Worm (Caenorhabditis elegans) whole organism, L4 larva: ENCODE measurements around the gene F32D8.8.
A peak's percentile ranks its signal among the peaks of the same experiment; 100 is the strongest.

Experiments used
- F49E8.2 ChIP-seq: sonication (generic microtip); optimal IDR thresholded peaks from 2 replicates; lab custom pipeline; 2016; ENCODE audit warnings: missing compliant biosample characterization, mild to moderate bottlenecking, missing genetic modification characterization, borderline replicate concordance
- T20F7.1 ChIP-seq: fragments of 200-800 bp; sonication (Bioruptor generic); optimal IDR thresholded peaks from 2 replicates; lab custom pipeline; 2018; ENCODE audit warnings: mild to moderate bottlenecking, missing genetic modification characterization, missing compliant biosample characterization
- Y75B8A.6 ChIP-seq: fragments of 200-800 bp; sonication (Bioruptor generic); IDR thresholded peaks from 2 replicates; pipeline ENCODE4 v1.3.6; 2022; ENCODE audit warnings: missing genetic modification reagents, missing genetic modification characterization, missing compliant biosample characterization
- ZK546.5 ChIP-seq, 2 experiments: sonication (generic microtip); optimal IDR thresholded peaks; 2 replicates each; lab custom pipeline; 2017; ENCODE audit warnings: missing biosample characterization in 2 of 2, missing genetic modification characterization in 2 of 2
- aha-1 ChIP-seq: fragments of 150-350 bp; peaks from one replicate; lab custom pipeline; 2014; ENCODE audit warnings: missing biosample characterization, missing genetic modification characterization
- attf-4 ChIP-seq: sonication (generic microtip); optimal IDR thresholded peaks from 3 replicates; lab custom pipeline; 2017; ENCODE audit warnings: missing biosample characterization, missing genetic modification characterization
- ceh-20 ChIP-seq: fragments of 200-800 bp; sonication (Bioruptor generic); IDR thresholded peaks from 2 replicates; pipeline ENCODE4 v1.3.6; 2022; ENCODE audit warnings: missing genetic modification reagents, missing genetic modification characterization, missing compliant biosample characterization
- ceh-44 ChIP-seq: fragments of 200-800 bp; sonication (Bioruptor generic); IDR thresholded peaks from 2 replicates; pipeline ENCODE4 v1.3.6; 2022; ENCODE audit warnings: missing genetic modification reagents, missing genetic modification characterization, missing compliant biosample characterization
- ces-1 ChIP-seq: fragments of 150-350 bp; sonication (generic microtip); optimal IDR thresholded peaks from 4 replicates; lab custom pipeline; 2014; ENCODE audit warnings: missing biosample characterization, missing genetic modification reagents, missing genetic modification characterization
- ctbp-1 ChIP-seq: fragments of 200-800 bp; sonication (Bioruptor generic); IDR thresholded peaks from 2 replicates; pipeline ENCODE4 v1.3.6; 2022; ENCODE audit warnings: missing genetic modification reagents, missing genetic modification characterization, missing compliant biosample characterization
- daf-16 ChIP-seq, 3 experiments: sonication (generic microtip); optimal IDR thresholded peaks; 2 replicates each; lab custom pipeline; 2016 to 2017; ENCODE audit warnings: missing genetic modification characterization in 3 of 3, missing genetic modification reagents in 3 of 3, mild to moderate bottlenecking in 2 of 3, missing compliant biosample characterization in 2 of 3, missing biosample characterization in 1 of 3, moderate library complexity in 1 of 3
- daf-8 ChIP-seq: fragments of 200-800 bp; sonication (Bioruptor generic); IDR thresholded peaks from 2 replicates; pipeline ENCODE4 v1.3.6; 2022; ENCODE audit warnings: missing genetic modification characterization, missing compliant biosample characterization
- dmd-8 ChIP-seq: fragments of 200-800 bp; sonication (Bioruptor generic); IDR thresholded peaks from 2 replicates; pipeline ENCODE4 v1.3.6; 2022; ENCODE audit warnings: missing genetic modification characterization, missing compliant biosample characterization
- duxl-1 ChIP-seq: sonication (generic microtip); optimal IDR thresholded peaks from 2 replicates; lab custom pipeline; 2016; ENCODE audit warnings: mild to moderate bottlenecking, missing genetic modification characterization, moderate library complexity, missing compliant biosample characterization; ENCODE audit not compliant: poor library complexity
- dve-1 ChIP-seq: sonication (generic microtip); optimal IDR thresholded peaks from 2 replicates; lab custom pipeline; 2017; ENCODE audit warnings: antibody characterized with exemption, mild to moderate bottlenecking, missing genetic modification characterization, missing compliant biosample characterization; ENCODE audit not compliant: insufficient read depth
- egl-43 ChIP-seq: fragments of 200-800 bp; sonication (Bioruptor generic); IDR thresholded peaks from 2 replicates; pipeline ENCODE4 v1.3.6; 2022; ENCODE audit warnings: missing genetic modification reagents, missing genetic modification characterization, missing compliant biosample characterization
- fkh-10 ChIP-seq: fragments of 150-350 bp; optimal IDR thresholded peaks from 2 replicates; lab custom pipeline; 2014; ENCODE audit warnings: missing biosample characterization, missing genetic modification reagents, missing genetic modification characterization
- fos-1 ChIP-seq: fragments of 150-350 bp; optimal IDR thresholded peaks from 2 replicates; lab custom pipeline; 2014; ENCODE audit warnings: missing biosample characterization, missing genetic modification characterization
- hif-1 ChIP-seq, 2 experiments: sonication (generic microtip); optimal IDR thresholded peaks; 2 replicates each; lab custom pipeline; 2016 to 2017; ENCODE audit warnings: missing compliant biosample characterization in 2 of 2, missing genetic modification characterization in 2 of 2, missing genetic modification reagents in 2 of 2, missing genotype in 2 of 2, mild to moderate bottlenecking in 1 of 2
- hlh-11 ChIP-seq: fragments of 200-800 bp; sonication (Bioruptor generic); optimal IDR thresholded peaks from 2 replicates; lab custom pipeline; 2018; ENCODE audit warnings: mild to moderate bottlenecking, missing genetic modification characterization, missing compliant biosample characterization
- hlh-30 ChIP-seq: sonication (generic microtip); optimal IDR thresholded peaks from 2 replicates; lab custom pipeline; 2017; ENCODE audit warnings: antibody characterized with exemption, mild to moderate bottlenecking, missing genetic modification characterization, missing compliant biosample characterization; ENCODE audit not compliant: insufficient read depth
- hmg-1.1 ChIP-seq: fragments of 200-800 bp; sonication (Bioruptor generic); IDR thresholded peaks from 2 replicates; pipeline ENCODE4 v1.3.6; 2022; ENCODE audit warnings: missing genetic modification reagents, missing genetic modification characterization, missing compliant biosample characterization
- lin-15B ChIP-seq: fragments of 150-350 bp; sonication (generic microtip); optimal IDR thresholded peaks from 3 replicates; lab custom pipeline; 2014; ENCODE audit warnings: missing biosample characterization, missing genetic modification characterization
- lin-29 ChIP-seq: fragments of 200-800 bp; sonication (Bioruptor generic); IDR thresholded peaks from 2 replicates; pipeline ENCODE4 v1.3.6; 2022; ENCODE audit warnings: missing genetic modification reagents, missing genetic modification characterization, missing compliant biosample characterization
- lsy-2 ChIP-seq, 2 experiments: fragments of 150-350 bp in 1 of 2; sonication (generic microtip) in 1 of 2; optimal IDR thresholded peaks; 2 replicates each; lab custom pipeline; 2014 to 2017; ENCODE audit warnings: missing biosample characterization in 2 of 2, missing genetic modification characterization in 2 of 2
- madf-5 ChIP-seq, 2 experiments: fragments of 200-800 bp; sonication (Bioruptor generic); IDR thresholded peaks; 2 replicates each; pipeline ENCODE4 v1.3.6; 2022; ENCODE audit warnings: missing compliant biosample characterization in 2 of 2, missing genetic modification characterization in 2 of 2
- mdl-1 ChIP-seq, 2 experiments: fragments of 150-350 bp in 1 of 2; sonication (generic microtip) in 1 of 2; optimal IDR thresholded peaks; 2 replicates each; lab custom pipeline; 2014 to 2017; ENCODE audit warnings: missing biosample characterization in 2 of 2, missing genetic modification characterization in 2 of 2
- mes-2 ChIP-seq: sonication (generic microtip); optimal IDR thresholded peaks from 2 replicates; lab custom pipeline; 2016; ENCODE audit warnings: missing genotype, mild to moderate bottlenecking, missing genetic modification characterization, missing compliant biosample characterization; ENCODE audit not compliant: poor library complexity, severe bottlenecking
- nhr-10 ChIP-seq: fragments of 150-350 bp; optimal IDR thresholded peaks from 2 replicates; lab custom pipeline; 2014; ENCODE audit warnings: missing biosample characterization, missing genetic modification characterization
- nhr-28 ChIP-seq: fragments of 150-350 bp; optimal IDR thresholded peaks from 2 replicates; lab custom pipeline; 2014; ENCODE audit warnings: missing biosample characterization, missing genetic modification characterization
- nhr-77 ChIP-seq: fragments of 150-350 bp; optimal IDR thresholded peaks from 2 replicates; lab custom pipeline; 2014; ENCODE audit warnings: missing biosample characterization, missing genetic modification characterization
- saeg-2 ChIP-seq: fragments of 200-800 bp; sonication (Bioruptor generic); IDR thresholded peaks from 2 replicates; pipeline ENCODE4 v1.3.6; 2022; ENCODE audit warnings: missing genetic modification reagents, missing genetic modification characterization, missing compliant biosample characterization
- sdz-12 ChIP-seq: fragments of 200-800 bp; sonication (Bioruptor generic); optimal IDR thresholded peaks from 2 replicates; lab custom pipeline; 2018; ENCODE audit warnings: mild to moderate bottlenecking, missing genetic modification characterization, missing compliant biosample characterization
- spr-1 ChIP-seq: sonication (generic microtip); optimal IDR thresholded peaks from 2 replicates; lab custom pipeline; 2016; ENCODE audit warnings: mild to moderate bottlenecking, missing genetic modification characterization, missing compliant biosample characterization
- tag-97 ChIP-seq: fragments of 200-800 bp; sonication (Bioruptor generic); IDR thresholded peaks from 2 replicates; pipeline ENCODE4 v1.3.6; 2022; ENCODE audit warnings: missing genetic modification characterization, missing compliant biosample characterization
- unc-130 ChIP-seq: sonication (generic microtip); optimal IDR thresholded peaks from 2 replicates; lab custom pipeline; 2016; ENCODE audit warnings: missing genetic modification reagents, missing genetic modification characterization, missing compliant biosample characterization
- unc-62 ChIP-seq, 3 experiments: fragments of 150-350 bp in 1 of 3; sonication (generic microtip); optimal IDR thresholded peaks in 2 of 3; peaks in 1 of 3; 1 replicate in 1 of 3; 2 replicates in 2 of 3; lab custom pipeline; 2014 to 2017; ENCODE audit warnings: missing biosample characterization in 3 of 3, missing genetic modification characterization in 3 of 3, missing genetic modification reagents in 3 of 3, missing genotype in 1 of 3
- zip-11 ChIP-seq: fragments of 200-800 bp; sonication (Bioruptor generic); IDR thresholded peaks from 2 replicates; pipeline ENCODE4 v1.3.6; 2022; ENCODE audit warnings: missing genetic modification characterization, missing compliant biosample characterization
- zip-2 ChIP-seq: fragments of 150-350 bp; optimal IDR thresholded peaks from 2 replicates; lab custom pipeline; 2014; ENCODE audit warnings: missing biosample characterization, missing genetic modification characterization

Gene F32D8.8

DNA sequence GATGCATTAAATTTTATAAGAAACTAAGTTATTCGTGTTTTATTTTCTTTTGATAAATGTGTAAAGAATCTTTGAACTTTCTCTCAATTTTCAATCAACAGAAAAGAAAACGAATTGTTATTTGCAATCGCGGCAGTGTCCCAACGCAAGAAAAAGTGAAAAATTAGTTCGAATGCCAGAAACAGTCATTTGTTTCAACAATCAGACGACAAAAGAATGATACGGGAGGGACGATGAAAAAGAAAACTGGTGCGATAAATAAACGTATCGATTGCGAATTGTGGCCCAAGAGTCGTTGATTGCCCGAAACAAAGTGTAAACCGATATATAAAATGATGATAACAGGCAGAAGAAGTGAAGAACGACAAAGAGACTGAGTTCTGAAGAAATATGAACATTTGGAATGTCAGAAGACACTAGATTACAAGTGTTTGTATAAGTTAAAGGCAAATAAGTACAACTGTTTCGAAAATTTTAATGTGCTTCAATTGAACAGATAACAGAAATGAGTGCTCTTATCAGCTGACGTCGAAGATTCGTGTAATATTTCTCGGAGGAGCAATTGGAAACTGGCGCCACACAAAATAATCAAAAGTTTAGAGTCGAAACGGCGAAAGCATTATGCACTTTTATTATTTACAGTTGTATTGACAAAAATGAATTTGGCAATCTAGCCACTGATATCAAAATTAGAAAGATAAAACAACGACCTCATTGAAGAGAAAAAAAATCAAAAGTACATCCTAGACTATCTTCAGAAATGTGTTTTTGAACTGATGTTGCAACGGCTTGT, 24.6 kb downstream of the F32D8.8 start (continued):
- TF ChIP-seq F49E8.2 (tag; lab: Kevin White, UChicago) = no peak
- TF ChIP-seq T20F7.1 = no peak
- TF ChIP-seq mdl-1 (tag; optimal IDR thresholded peaks at IDR 0.05; lab: Kevin White, UChicago) = no peak
- no peak for TF ChIP-seq duxl-1 (tag; lab: Kevin White, UChicago)
- peak; percentile 45 for TF ChIP-seq dve-1 (tag; lab: Kevin White, UChicago)
- TF ChIP-seq zip-11 = no peak
- peak; percentile 85 for TF ChIP-seq nhr-28
- TF ChIP-seq lin-15B = no peak
- no peak for TF ChIP-seq ceh-44 (GFP tag; lab: Robert Waterston, UW)
- TF ChIP-seq daf-16 (GFP tag; optimal IDR thresholded peaks at IDR 0.05; lab: Kevin White, UChicago) = no peak
- TF ChIP-seq daf-16 (tag; optimal IDR thresholded peaks at IDR 0.05; lab: Kevin White, UChicago) = peak; percentile 97
- TF ChIP-seq nhr-77 (tag; lab: Kevin White, UChicago) = peak; percentile 53

DNA sequence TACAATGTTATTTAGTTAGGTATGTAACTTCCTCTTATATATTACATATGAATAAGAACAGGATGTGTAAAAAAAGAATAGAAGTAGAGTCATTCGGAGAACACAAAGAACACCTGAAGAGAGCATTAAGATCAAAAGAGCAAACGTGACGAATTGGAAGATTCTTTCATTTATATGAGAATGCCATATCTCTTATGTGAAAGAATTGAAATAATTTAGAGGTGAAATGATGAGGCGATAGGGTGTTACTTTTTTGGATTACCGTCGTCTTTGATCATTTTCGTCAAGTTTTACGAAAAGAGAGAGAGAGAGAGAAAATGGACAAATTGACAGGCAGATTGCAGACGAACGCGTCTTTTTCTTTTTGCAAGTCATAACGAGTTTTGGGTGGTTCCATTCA, 26.1 kb downstream of the F32D8.8 start:
- peak in 1 of 2 experiments; percentile 85 for TF ChIP-seq hif-1 (tag; optimal IDR thresholded peaks at IDR 0.05; lab: Kevin White, UChicago)
- TF ChIP-seq attf-4 (tag; lab: Kevin White, UChicago) = no peak
- peak in 1 of 2 experiments; percentile 4 for TF ChIP-seq mdl-1 (tag; optimal IDR thresholded peaks at IDR 0.05; lab: Kevin White, UChicago)
- TF ChIP-seq lsy-2 (tag; optimal IDR thresholded peaks at IDR 0.05; lab: Kevin White, UChicago) = peak in 1 of 2 experiments; percentile 51
- TF ChIP-seq hlh-11 (tag; lab: Kevin White, UChicago) = peak; percentile 12
- TF ChIP-seq aha-1 (tag; lab: Kevin White, UChicago) = peak; percentile 97
- TF ChIP-seq hmg-1.1 = no peak
- peak in 1 of 2 experiments; percentile 14 for TF ChIP-seq unc-62 (GFP tag; optimal IDR thresholded peaks at IDR 0.05 in 1 of 2; lab: Kevin White, UChicago)
- TF ChIP-seq unc-62 (tag; optimal IDR thresholded peaks at IDR 0.05; lab: Kevin White, UChicago) = no peak
- TF ChIP-seq nhr-28 = peak; percentile 12

ce11 chrV:10874938-10875599, 27.5 kb downstream of the F32D8.8 start:
- TF ChIP-seq ces-1 (GFP tag; lab: Kevin White, UChicago) = peak; percentile 92
- TF ChIP-seq unc-130 (GFP tag; lab: Kevin White, UChicago) = no peak
- peak; percentile 79 for TF ChIP-seq aha-1 (tag; lab: Kevin White, UChicago)
- TF ChIP-seq lsy-2 (tag; optimal IDR thresholded peaks at IDR 0.05; lab: Kevin White, UChicago) = peak in 1 of 2 experiments; percentile 44
- TF ChIP-seq fkh-10 (GFP tag; lab: Kevin White, UChicago) = peak; percentile 74
- no peak for TF ChIP-seq egl-43 (GFP tag; lab: Robert Waterston, UW)
- peak in 1 of 2 experiments; percentile 24 for TF ChIP-seq hif-1 (tag; optimal IDR thresholded peaks at IDR 0.05; lab: Kevin White, UChicago)
- TF ChIP-seq zip-2 (tag; lab: Kevin White, UChicago) = no peak
- TF ChIP-seq unc-62 (GFP tag; optimal IDR thresholded peaks at IDR 0.05 in 1 of 2; lab: Kevin White, UChicago) = peak in 1 of 2 experiments; percentile 90
- no peak for TF ChIP-seq unc-62 (tag; optimal IDR thresholded peaks at IDR 0.05; lab: Kevin White, UChicago)
- TF ChIP-seq lin-29 = no peak
- TF ChIP-seq Y75B8A.6 (GFP tag; lab: Robert Waterston, UW) = no peak
- no peak for TF ChIP-seq saeg-2 (GFP tag; lab: Robert Waterston, UW)
- peak; percentile 68; the same call in 1 of the 2 replicates for TF ChIP-seq ctbp-1
- TF ChIP-seq daf-8 (GFP tag; lab: Robert Waterston, UW) = no peak

DNA sequence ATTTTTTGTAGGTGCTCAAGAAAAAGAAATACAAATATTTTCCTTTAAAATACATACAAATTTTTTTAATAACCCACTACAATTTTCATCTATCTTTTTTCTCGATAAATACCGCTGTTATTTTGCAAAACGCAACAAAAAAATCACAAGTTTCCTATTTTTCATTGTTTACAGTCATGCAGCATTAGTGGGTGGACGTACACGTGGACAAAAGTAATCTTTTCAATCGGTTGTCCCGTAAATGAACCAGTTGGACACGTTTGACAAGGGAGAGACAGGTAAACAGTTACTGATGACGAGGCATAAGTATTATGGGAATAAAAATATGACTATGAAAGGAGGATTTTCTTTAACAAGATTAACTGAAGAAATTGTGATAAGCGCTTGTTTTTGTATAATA, 29.4 kb downstream of the F32D8.8 start:
- TF ChIP-seq nhr-10 (tag; lab: Kevin White, UChicago) (no peak), daf-16 (GFP tag; optimal IDR thresholded peaks at IDR 0.05; lab: Kevin White, UChicago) (no peak), daf-16 (tag; optimal IDR thresholded peaks at IDR 0.05; lab: Kevin White, UChicago) (peak; percentile 0), fos-1 (tag; lab: Kevin White, UChicago) (no peak), lsy-2 (tag; optimal IDR thresholded peaks at IDR 0.05; lab: Kevin White, UChicago) (no peak), ceh-20 (GFP tag; lab: Robert Waterston, UW) (no peak), hlh-30 (tag; lab: Kevin White, UChicago) (peak; percentile 39), attf-4 (tag; lab: Kevin White, UChicago) (no peak), zip-11 (no peak), dmd-8 (no peak), tag-97 (GFP tag; lab: Robert Waterston, UW) (no peak), unc-62 (GFP tag; optimal IDR thresholded peaks at IDR 0.05 in 1 of 2; lab: Kevin White, UChicago) (peak in 1 of 2 experiments; percentile 76), unc-62 (tag; optimal IDR thresholded peaks at IDR 0.05; lab: Kevin White, UChicago) (no peak), zip-2 (tag; lab: Kevin White, UChicago) (no peak), sdz-12 (GFP tag; lab: Kevin White, UChicago) (no peak), madf-5 (GFP tag; IDR thresholded peaks at IDR 0.05; lab: Robert Waterston, UW) (no peak), mes-2 (tag; lab: Kevin White, UChicago) (no peak), spr-1 (no peak), mdl-1 (tag; optimal IDR thresholded peaks at IDR 0.05; lab: Kevin White, UChicago) (peak in 1 of 2 experiments; percentile 18), ZK546.5 (tag; optimal IDR thresholded peaks at IDR 0.05; lab: Kevin White, UChicago) (no peak)
